Fruit fly (Drosophila melanogaster) whole organism, embryonic: Measurements from ENCODE around the gene QIL1.

Source experiments
- B-H1 ChIP-seq: fragments of 200-800 bp; sonication (Bioruptor generic); IDR thresholded peaks from 3 replicates; pipeline ENCODE4 v1.3.6; 2022; ENCODE audit warnings: missing biosample characterization, missing genetic modification characterization
- CG11695 ChIP-seq: fragments of 200-800 bp; sonication (Bioruptor generic); IDR thresholded peaks from 3 replicates; pipeline ENCODE4 v1.3.6; 2022; ENCODE audit warnings: missing biosample characterization, missing genetic modification characterization
- CG12391 ChIP-seq: fragments of 200-800 bp; sonication (Bioruptor generic); optimal IDR thresholded peaks from 3 replicates; lab custom pipeline; 2018; ENCODE audit warnings: missing biosample characterization, mild to moderate bottlenecking, missing genetic modification characterization, moderate library complexity
- CG13424 ChIP-seq: fragments of 200-800 bp; sonication (Bioruptor generic); optimal IDR thresholded peaks from 2 replicates; lab custom pipeline; 2019; ENCODE audit warnings: missing biosample characterization, mild to moderate bottlenecking, missing genetic modification characterization, moderate library complexity
- CG14050 ChIP-seq: fragments of 200-800 bp; sonication (Bioruptor generic); IDR thresholded peaks from 3 replicates; pipeline ENCODE4 v1.3.6; 2022; ENCODE audit warnings: missing biosample characterization, missing genetic modification characterization
- CG15601 ChIP-seq: fragments of 200-800 bp; sonication (Bioruptor generic); optimal IDR thresholded peaks from 3 replicates; lab custom pipeline; 2019; ENCODE audit warnings: missing biosample characterization, mild to moderate bottlenecking, missing genetic modification characterization, moderate library complexity
- CG17802 ChIP-seq: fragments of 200-800 bp; sonication (Bioruptor generic); optimal IDR thresholded peaks from 2 replicates; lab custom pipeline; 2018; ENCODE audit warnings: missing biosample characterization, mild to moderate bottlenecking, missing genetic modification characterization, moderate library complexity
- CG2712 ChIP-seq: fragments of 200-800 bp; optimal IDR thresholded peaks from 3 replicates; lab custom pipeline; 2019; ENCODE audit warnings: missing biosample characterization, mild to moderate bottlenecking, missing genetic modification characterization, moderate library complexity
- CG31441 ChIP-seq: fragments of 200-800 bp; sonication (Bioruptor generic); IDR thresholded peaks from 2 replicates; pipeline ENCODE4 v1.3.6; 2022; ENCODE audit warnings: missing biosample characterization, missing genetic modification characterization
- CG32532 ChIP-seq: fragments of 200-800 bp; sonication (Bioruptor generic); IDR thresholded peaks from 2 replicates; pipeline ENCODE4 v1.3.6; 2022; ENCODE audit warnings: missing biosample characterization, missing genetic modification characterization
- CG4360 ChIP-seq: fragments of 200-800 bp; sonication (Bioruptor generic); IDR thresholded peaks from 2 replicates; pipeline ENCODE4 v1.3.6; 2022; ENCODE audit warnings: missing biosample characterization, missing genetic modification characterization
- CG4854 ChIP-seq: fragments of 200-800 bp; sonication (Bioruptor generic); optimal IDR thresholded peaks from 2 replicates; lab custom pipeline; 2016; ENCODE audit warnings: missing biosample characterization, missing genetic modification characterization, inconsistent platforms
- CG6683 ChIP-seq: fragments of 200-800 bp; sonication (Bioruptor generic); optimal IDR thresholded peaks from 2 replicates; lab custom pipeline; 2017; ENCODE audit warnings: missing biosample characterization, mild to moderate bottlenecking, missing genetic modification characterization, missing genetic modification reagents
- CG6689 ChIP-seq: fragments of 200-800 bp; sonication (Bioruptor generic); IDR thresholded peaks from 2 replicates; pipeline ENCODE4 v1.3.6; 2022; ENCODE audit warnings: missing biosample characterization, missing genetic modification characterization
- CG6813 ChIP-seq: fragments of 200-800 bp; sonication (Bioruptor generic); optimal IDR thresholded peaks from 2 replicates; lab custom pipeline; 2017; ENCODE audit warnings: missing biosample characterization, missing genetic modification characterization, mild to moderate bottlenecking, moderate library complexity, missing genetic modification reagents
- CG8388 ChIP-seq: fragments of 200-800 bp; sonication (Bioruptor generic); optimal IDR thresholded peaks from 2 replicates; lab custom pipeline; 2019; ENCODE audit warnings: missing biosample characterization, mild to moderate bottlenecking, missing genetic modification characterization, moderate library complexity
- CG8924 ChIP-seq: fragments of 200-800 bp; optimal IDR thresholded peaks from 3 replicates; lab custom pipeline; 2019; ENCODE audit warnings: missing biosample characterization, mild to moderate bottlenecking, missing genetic modification characterization, moderate library complexity
- CG9727 ChIP-seq: fragments of 200-800 bp; sonication (Bioruptor generic); optimal IDR thresholded peaks from 3 replicates; lab custom pipeline; 2017; ENCODE audit warnings: missing biosample characterization, mild to moderate bottlenecking, missing genetic modification characterization
- D19B ChIP-seq: fragments of 200-800 bp; sonication (Bioruptor generic); optimal IDR thresholded peaks from 2 replicates; lab custom pipeline; 2017; ENCODE audit warnings: missing biosample characterization, mild to moderate bottlenecking, missing genetic modification characterization
- Dbx ChIP-seq: fragments of 200-800 bp; sonication (Bioruptor generic); IDR thresholded peaks from 3 replicates; pipeline ENCODE4 v1.3.6; 2022; ENCODE audit warnings: missing biosample characterization, missing genetic modification characterization
- Deaf1 ChIP-seq: fragments of 200-800 bp; optimal IDR thresholded peaks from 3 replicates; lab custom pipeline; 2019; ENCODE audit warnings: missing biosample characterization, mild to moderate bottlenecking, missing genetic modification characterization, moderate library complexity
- Doc2 ChIP-seq: fragments of 200-800 bp; sonication (Bioruptor generic); IDR thresholded peaks from 2 replicates; pipeline ENCODE4 v1.3.6; 2022; ENCODE audit warnings: missing biosample characterization, missing genetic modification characterization
- Dref ChIP-seq: fragments of 200-800 bp; sonication (Bioruptor generic); IDR thresholded peaks from 2 replicates; pipeline ENCODE4 v1.3.6; 2022; ENCODE audit warnings: missing biosample characterization, missing genetic modification characterization
- E2f1 ChIP-seq: fragments of 200-800 bp; sonication (Bioruptor generic); IDR thresholded peaks from 2 replicates; pipeline ENCODE4 v1.3.6; 2022; ENCODE audit warnings: missing biosample characterization, missing genetic modification characterization
- Fer3 ChIP-seq: fragments of 200-800 bp; sonication (Bioruptor generic); optimal IDR thresholded peaks from 2 replicates; lab custom pipeline; 2018; ENCODE audit warnings: missing biosample characterization, mild to moderate bottlenecking, missing genetic modification characterization, moderate library complexity
- HLH54F ChIP-seq: fragments of 200-800 bp; sonication (Bioruptor generic); optimal IDR thresholded peaks from 3 replicates; lab custom pipeline; 2016; ENCODE audit warnings: missing biosample characterization, missing genetic modification characterization
- Hr51 ChIP-seq, 2 experiments: fragments of 200-800 bp; sonication (Bioruptor generic); optimal IDR thresholded peaks; 2 replicates in 1 of 2; 3 replicates in 1 of 2; lab custom pipeline; 2016 to 2018; ENCODE audit warnings: missing biosample characterization in 2 of 2, missing genetic modification characterization in 2 of 2, mild to moderate bottlenecking in 1 of 2, moderate library complexity in 1 of 2
- Hsf ChIP-seq: fragments of 200-800 bp; sonication (Bioruptor generic); optimal IDR thresholded peaks from 3 replicates; lab custom pipeline; 2016; ENCODE audit warnings: missing biosample characterization, missing genetic modification characterization
- Mrtf ChIP-seq: fragments of 200-800 bp; sonication (Bioruptor generic); IDR thresholded peaks from 3 replicates; pipeline ENCODE4 v1.3.6; 2022; ENCODE audit warnings: missing biosample characterization, missing genetic modification characterization
- NC2β ChIP-seq: fragments of 200-800 bp; sonication (Bioruptor generic); optimal IDR thresholded peaks from 2 replicates; lab custom pipeline; 2016; ENCODE audit warnings: missing biosample characterization, missing genetic modification characterization
- Optix ChIP-seq: fragments of 200-800 bp; sonication (Bioruptor generic); IDR thresholded peaks from 3 replicates; pipeline ENCODE4 v1.3.6; 2022; ENCODE audit warnings: missing biosample characterization, missing genetic modification characterization
- Side ChIP-seq: fragments of 200-800 bp; sonication (Bioruptor generic); optimal IDR thresholded peaks from 2 replicates; lab custom pipeline; 2016; ENCODE audit warnings: missing biosample characterization, missing genetic modification characterization
- ase ChIP-seq: fragments of 200-800 bp; sonication (Bioruptor generic); IDR thresholded peaks from 3 replicates; pipeline ENCODE4 v1.3.6; 2022; ENCODE audit warnings: missing biosample characterization, missing genetic modification characterization
- bbx ChIP-seq: fragments of 200-800 bp; sonication (Bioruptor generic); IDR thresholded peaks from 2 replicates; pipeline ENCODE4 v1.3.6; 2022; ENCODE audit warnings: missing biosample characterization, missing genetic modification characterization; ENCODE audit not compliant: partially characterized antibody
- bsh ChIP-seq, 2 experiments: fragments of 200-800 bp; sonication (Bioruptor generic); optimal IDR thresholded peaks; 2 replicates each; lab custom pipeline; 2017 to 2018; ENCODE audit warnings: mild to moderate bottlenecking in 2 of 2, missing biosample characterization in 2 of 2, missing genetic modification characterization in 2 of 2, moderate library complexity in 1 of 2
- chm ChIP-seq: fragments of 200-800 bp; sonication (Bioruptor generic); IDR thresholded peaks from 2 replicates; pipeline ENCODE4 v1.3.6; 2022; ENCODE audit warnings: missing biosample characterization, missing genetic modification characterization
- ci ChIP-seq: fragments of 200-800 bp; sonication (Bioruptor generic); IDR thresholded peaks from 3 replicates; pipeline ENCODE4 v1.3.6; 2022; ENCODE audit warnings: missing biosample characterization, missing genetic modification characterization
- dmrt11E ChIP-seq: fragments of 200-800 bp; sonication (Bioruptor generic); optimal IDR thresholded peaks from 3 replicates; lab custom pipeline; 2018; ENCODE audit warnings: missing biosample characterization, mild to moderate bottlenecking, missing genetic modification characterization, moderate library complexity
- grau ChIP-seq: fragments of 200-800 bp; optimal IDR thresholded peaks from 3 replicates; lab custom pipeline; 2019; ENCODE audit warnings: missing biosample characterization, mild to moderate bottlenecking, missing genetic modification characterization, moderate library complexity
- hkb ChIP-seq, 2 experiments: fragments of 200-800 bp in 1 of 2; fragments of >200 bp in 1 of 2; sonication (Bioruptor generic) in 1 of 2; IDR thresholded peaks in 1 of 2; optimal IDR thresholded peaks in 1 of 2; 2 replicates each; pipeline versions ENCODE4 v1.3.6 to Lab custom; 2017 to 2022; ENCODE audit warnings: missing biosample characterization in 1 of 2, missing genetic modification characterization in 1 of 2
- nmo ChIP-seq: fragments of 200-800 bp; sonication (Bioruptor generic); optimal IDR thresholded peaks from 2 replicates; lab custom pipeline; 2018; ENCODE audit warnings: missing biosample characterization, mild to moderate bottlenecking, missing genetic modification characterization, moderate library complexity
- nom ChIP-seq: fragments of 200-800 bp; sonication (Bioruptor generic); optimal IDR thresholded peaks from 2 replicates; lab custom pipeline; 2017; ENCODE audit warnings: missing biosample characterization, missing genetic modification characterization, mild to moderate bottlenecking, moderate library complexity, missing genetic modification reagents
- onecut ChIP-seq: fragments of 200-800 bp; sonication (Bioruptor generic); IDR thresholded peaks from 2 replicates; pipeline ENCODE4 v1.3.6; 2022; ENCODE audit warnings: missing biosample characterization, missing genetic modification characterization
- prd ChIP-seq, 3 experiments: fragments of >200 bp in 2 of 3; fragments of 200-800 bp in 1 of 3; sonication (Bioruptor generic) in 1 of 3; optimal IDR thresholded peaks in 2 of 3; IDR thresholded peaks in 1 of 3; 2 replicates in 2 of 3; 3 replicates in 1 of 3; pipeline versions ENCODE4 v1.3.6 to Lab custom; 2017 to 2022; ENCODE audit warnings: missing biosample characterization in 1 of 3, missing genetic modification characterization in 1 of 3
- sd ChIP-seq: fragments of 200-800 bp; sonication (Bioruptor generic); optimal IDR thresholded peaks from 3 replicates; lab custom pipeline; 2018; ENCODE audit warnings: missing biosample characterization, mild to moderate bottlenecking, missing genetic modification characterization, moderate library complexity
- tup ChIP-seq: fragments of 200-800 bp; sonication (Bioruptor generic); optimal IDR thresholded peaks from 2 replicates; lab custom pipeline; 2016; ENCODE audit warnings: missing biosample characterization, mild to moderate bottlenecking, missing genetic modification characterization, moderate library complexity
- unpg ChIP-seq: fragments of 200-800 bp; sonication (Bioruptor generic); optimal IDR thresholded peaks from 3 replicates; lab custom pipeline; 2018; ENCODE audit warnings: missing biosample characterization, mild to moderate bottlenecking, missing genetic modification characterization, moderate library complexity

Gene QIL1

DNA sequence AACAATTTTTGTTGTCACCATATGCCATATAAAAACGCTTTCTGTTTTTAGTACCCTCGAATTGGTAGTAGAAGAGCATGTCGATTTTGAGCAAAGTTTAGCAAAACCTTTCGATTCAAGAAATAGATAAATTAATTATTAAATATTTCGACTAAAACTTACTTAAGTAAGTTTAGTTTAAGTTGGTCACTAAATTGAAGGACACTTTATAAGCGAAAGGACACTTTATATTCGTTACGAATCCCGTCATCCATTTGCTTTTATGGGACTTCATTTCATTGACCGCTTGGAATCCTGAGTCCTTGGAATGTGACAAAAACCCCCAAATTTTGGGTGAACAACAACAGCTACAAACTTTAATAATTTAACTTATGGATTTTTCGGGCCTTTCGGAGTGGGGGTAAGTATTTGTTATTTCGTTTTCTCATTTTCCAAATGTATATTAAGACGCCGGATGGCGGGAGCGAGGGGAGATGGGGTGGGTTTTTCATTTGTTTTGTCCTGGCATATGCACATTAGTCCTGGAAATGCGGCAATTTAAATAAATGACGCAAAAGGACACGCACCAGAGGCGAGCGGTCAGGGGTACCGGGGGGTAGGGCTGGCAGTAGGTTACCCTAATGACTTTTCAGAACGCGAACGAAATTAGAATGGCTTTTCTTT, 6.8 kb upstream of the QIL1 start (continued):
- TF ChIP-seq CG9727 (GFP tag; lab: Kevin White, UChicago) (peak; percentile 26), B-H1 (GFP tag; lab: Robert Waterston, UW) (peak; percentile 22; the same call in 1 of the 3 replicates), onecut (GFP tag; lab: Robert Waterston, UW) (peak; percentile 61; the same call in 1 of the 2 replicates), nmo (GFP tag; lab: Kevin White, UChicago) (peak; percentile 20), Dref (GFP tag; lab: Robert Waterston, UW) (no peak), chm (GFP tag; lab: Robert Waterston, UW) (no peak), prd (optimal IDR thresholded peaks at IDR 0.05; lab: Kevin White, UChicago) (no peak), prd (GFP tag; IDR thresholded peaks at IDR 0.05; lab: Robert Waterston, UW) (peak; percentile 57; the same call in 2 of the 3 replicates), CG12391 (peak; percentile 57), grau (tag; lab: Kevin White, UChicago) (peak; percentile 48), CG13424 (peak; percentile 3), Optix (GFP tag; lab: Robert Waterston, UW) (no peak), Dbx (peak; percentile 48; the same call in 1 of the 3 replicates), nom (no peak), D19B (GFP tag; lab: Kevin White, UChicago) (peak; percentile 59), CG6683 (GFP tag; lab: Kevin White, UChicago) (peak; percentile 11), Deaf1 (no peak), CG6813 (peak; percentile 12), unpg (GFP tag; lab: Kevin White, UChicago) (peak; percentile 39), Fer3 (tag; lab: Kevin White, UChicago) (peak; percentile 6), tup (GFP tag; lab: Kevin White, UChicago) (peak; percentile 13), CG14050 (GFP tag; lab: Robert Waterston, UW) (peak; percentile 49; the same call in 2 of the 3 replicates), CG15601 (tag; lab: Kevin White, UChicago) (peak; percentile 4), CG6689 (GFP tag; lab: Robert Waterston, UW) (peak; percentile 60; the same call in 1 of the 2 replicates), bsh (GFP tag; optimal IDR thresholded peaks at IDR 0.05; lab: Kevin White, UChicago) (peak in 1 of 2 experiments; percentile 49), CG8388 (GFP tag; lab: Kevin White, UChicago) (peak; percentile 17), Side (GFP tag; lab: Kevin White, UChicago) (no peak), CG11695 (GFP tag; lab: Robert Waterston, UW) (peak; percentile 63; the same call in 2 of the 3 replicates), HLH54F (GFP tag; lab: Kevin White, UChicago) (no peak), CG8924 (tag; lab: Kevin White, UChicago) (peak; percentile 5), bbx (no peak), NC2β (GFP tag; lab: Kevin White, UChicago) (no peak), CG32532 (GFP tag; lab: Robert Waterston, UW) (peak; percentile 12; the same call in 1 of the 2 replicates), CG4854 (GFP tag; lab: Kevin White, UChicago) (no peak), Hsf (GFP tag; lab: Kevin White, UChicago) (peak; percentile 9), CG17802 (no peak), E2f1 (GFP tag; lab: Robert Waterston, UW) (peak; percentile 42; the same call in 1 of the 2 replicates), CG31441 (peak; percentile 52), ci (GFP tag; lab: Robert Waterston, UW) (0 out of 3 replicates have a peak, but pooled peaks have one; percentile 50), Doc2 (GFP tag; lab: Robert Waterston, UW) (no peak), Hr51 (GFP tag; optimal IDR thresholded peaks at IDR 0.05; lab: Kevin White, UChicago) (peak in 1 of 2 experiments; percentile 47), Mrtf (GFP tag; lab: Robert Waterston, UW) (no peak), sd (tag; lab: Kevin White, UChicago) (peak; percentile 51), CG2712 (tag; lab: Kevin White, UChicago) (peak; percentile 66), hkb (optimal IDR thresholded peaks at IDR 0.05; lab: Kevin White, UChicago) (no peak), hkb (GFP tag; IDR thresholded peaks at IDR 0.05; lab: Robert Waterston, UW) (peak; percentile 59; the same call in 1 of the 2 replicates), dmrt11E (peak; percentile 42), ase (GFP tag; lab: Robert Waterston, UW) (0 out of 3 replicates have a peak, but pooled peaks have one; percentile 31), CG4360 (GFP tag; lab: Robert Waterston, UW) (peak; percentile 43)
